Fruit fly (Drosophila melanogaster) Kc167 (cell line): ENCODE results near the gene CG5418.

Source experiments
- Sin3A ChIP-seq: fragments of >200 bp; optimal IDR thresholded peaks from 2 replicates; lab custom pipeline; 2018; ENCODE audit warnings: missing external identifiers
- h ChIP-seq: fragments of >200 bp; optimal IDR thresholded peaks from 3 replicates; lab custom pipeline; 2018; ENCODE audit warnings: missing external identifiers
- insv ChIP-seq: fragments of >200 bp; optimal IDR thresholded peaks from 3 replicates; lab custom pipeline; 2018; ENCODE audit warnings: missing external identifiers

dm6 chr2L:12404555-12405077, 48.4 kb downstream of the CG5418 start:
- TF ChIP-seq insv (lab: Kevin White, UChicago) (no peak), Sin3A (no peak), h (lab: Kevin White, UChicago) (no peak)
